Fruit fly (Drosophila melanogaster) whole organism, wandering third instar larva: Measurements from ENCODE around the gene CG6277.

Experiments
- HLH106 ChIP-seq: fragments of 200-800 bp; optimal IDR thresholded peaks from 3 replicates; lab custom pipeline; 2019; ENCODE audit warnings: missing biosample characterization, mild to moderate bottlenecking, missing genetic modification characterization, moderate library complexity
- Hr83 ChIP-seq: fragments of 200-300 bp; sonication (Bioruptor generic); optimal IDR thresholded peaks from 2 replicates; lab custom pipeline; 2016; ENCODE audit warnings: missing biosample characterization, mild to moderate bottlenecking, missing genetic modification characterization, moderate library complexity; ENCODE audit not compliant: poor library complexity, severe bottlenecking
- Vsx2 ChIP-seq: fragments of 200-300, 225-300 bp; sonication (Bioruptor generic); optimal IDR thresholded peaks from 2 replicates; lab custom pipeline; 2018; ENCODE audit warnings: missing biosample characterization, missing genetic modification characterization; ENCODE audit not compliant: partially characterized antibody
- brk ChIP-seq: fragments of 200-800 bp; sonication (Bioruptor generic); optimal IDR thresholded peaks from 2 replicates; lab custom pipeline; 2016; ENCODE audit warnings: missing biosample characterization, mild to moderate bottlenecking, missing genetic modification characterization
- dmrt93B ChIP-seq: fragments of 200-800 bp; sonication (Bioruptor generic); optimal IDR thresholded peaks from 2 replicates; lab custom pipeline; 2018; ENCODE audit warnings: missing biosample characterization, mild to moderate bottlenecking, missing genetic modification characterization
- ey ChIP-seq: fragments of 200-800 bp; sonication (Bioruptor generic); optimal IDR thresholded peaks from 2 replicates; lab custom pipeline; 2016; ENCODE audit warnings: missing biosample characterization, missing genetic modification characterization
- fru ChIP-seq: fragments of 200-800 bp; sonication (Bioruptor generic); optimal IDR thresholded peaks from 3 replicates; lab custom pipeline; 2016; ENCODE audit warnings: missing biosample characterization, mild to moderate bottlenecking, missing genetic modification characterization
- lola ChIP-seq: fragments of >200 bp; optimal IDR thresholded peaks from 2 replicates; lab custom pipeline; 2017; ENCODE audit warnings: missing biosample characterization, missing genetic modification characterization
- sage ChIP-seq: fragments of 200-800 bp; sonication (Bioruptor generic); optimal IDR thresholded peaks from 2 replicates; lab custom pipeline; 2016; ENCODE audit warnings: missing biosample characterization, mild to moderate bottlenecking, missing genetic modification characterization
- usp ChIP-seq: fragments of >200 bp; optimal IDR thresholded peaks from 2 replicates; lab custom pipeline; 2017; ENCODE audit warnings: missing biosample characterization, missing genetic modification characterization

dm6 chr3R:27033935-27034334, 10.9 kb upstream of the CG6277 start:
- no peak for TF ChIP-seq sage (GFP tag; lab: Kevin White, UChicago)
- no peak for TF ChIP-seq dmrt93B
- TF ChIP-seq fru (GFP tag; lab: Kevin White, UChicago), result no peak
- TF ChIP-seq ey (GFP tag; lab: Kevin White, UChicago), result no peak
- no peak for TF ChIP-seq lola (GFP tag; lab: Kevin White, UChicago)
- TF ChIP-seq usp, result no peak
- TF ChIP-seq HLH106 (tag; lab: Kevin White, UChicago), result no peak
- TF ChIP-seq Vsx2 (GFP tag; lab: Kevin White, UChicago), result no peak
- TF ChIP-seq brk, result no peak
- TF ChIP-seq Hr83, result no peak
